Worm (Caenorhabditis elegans) whole organism, L4 larva: Measurements from ENCODE around the gene D2062.1.
A peak's percentile ranks its signal among the peaks of the same experiment; 100 is the strongest.

Experiments
- F37D6.2 ChIP-seq: sonication (generic microtip); optimal IDR thresholded peaks from 2 replicates; lab custom pipeline; 2016; ENCODE audit warnings: mild to moderate bottlenecking, missing genetic modification characterization, missing compliant biosample characterization
- ces-1 ChIP-seq: fragments of 150-350 bp; sonication (generic microtip); optimal IDR thresholded peaks from 4 replicates; lab custom pipeline; 2014; ENCODE audit warnings: missing biosample characterization, missing genetic modification reagents, missing genetic modification characterization
- hmg-1.1 ChIP-seq: fragments of 200-800 bp; sonication (Bioruptor generic); IDR thresholded peaks from 2 replicates; pipeline ENCODE4 v1.3.6; 2022; ENCODE audit warnings: missing genetic modification reagents, missing genetic modification characterization, missing compliant biosample characterization
- madf-5 ChIP-seq, 2 experiments: fragments of 200-800 bp; sonication (Bioruptor generic); IDR thresholded peaks; 2 replicates each; pipeline ENCODE4 v1.3.6; 2022; ENCODE audit warnings: missing compliant biosample characterization in 2 of 2, missing genetic modification characterization in 2 of 2
- nhr-102 ChIP-seq: sonication (generic microtip); optimal IDR thresholded peaks from 2 replicates; lab custom pipeline; 2016; ENCODE audit warnings: mild to moderate bottlenecking, missing genetic modification characterization, moderate library complexity, missing compliant biosample characterization
- nhr-237 ChIP-seq: sonication (generic microtip); optimal IDR thresholded peaks from 2 replicates; lab custom pipeline; 2017; ENCODE audit warnings: missing biosample characterization, missing genetic modification characterization

- TF ChIP-seq madf-5 (GFP tag; IDR thresholded peaks at IDR 0.05; lab: Robert Waterston, UW) (no peak), ces-1 (GFP tag; lab: Kevin White, UChicago) (no peak), hmg-1.1 (GFP tag; lab: Robert Waterston, UW) (no peak), nhr-237 (tag; lab: Kevin White, UChicago) (no peak), F37D6.2 (tag; lab: Kevin White, UChicago) (no peak), nhr-102 (tag; lab: Kevin White, UChicago) (peak; percentile 22)
These were observed 46.4 kb downstream of the D2062.1 start, which contains the start of gene F22E5.17 for ce11 chrII:2677534-2678168.
